Fruit fly (Drosophila melanogaster) whole organism: ENCODE measurements around the gene Ir75d.

Source experiments
- CG8478 ChIP-seq: fragments of >200 bp; optimal IDR thresholded peaks from 2 replicates; lab custom pipeline; 2018; ENCODE audit warnings: inconsistent platforms
- psq ChIP-seq: fragments of >200 bp; optimal IDR thresholded peaks from 2 replicates; lab custom pipeline; 2017
- usp ChIP-seq: fragments of >200 bp; optimal IDR thresholded peaks from 2 replicates; lab custom pipeline; 2017; ENCODE audit warnings: missing biosample characterization, missing genetic modification characterization, mixed read lengths

- TF ChIP-seq psq (no peak), CG8478 (lab: Kevin White, UChicago) (no peak), usp (GFP tag; lab: Kevin White, UChicago) (no peak)
Measured at dm6 chr3L:18889222-18889866, 21.6 kb downstream of the Ir75d start.
